Worm (Caenorhabditis elegans): Measurements from ENCODE around the gene mrps-21.

The mrps-21 gene

DNA sequence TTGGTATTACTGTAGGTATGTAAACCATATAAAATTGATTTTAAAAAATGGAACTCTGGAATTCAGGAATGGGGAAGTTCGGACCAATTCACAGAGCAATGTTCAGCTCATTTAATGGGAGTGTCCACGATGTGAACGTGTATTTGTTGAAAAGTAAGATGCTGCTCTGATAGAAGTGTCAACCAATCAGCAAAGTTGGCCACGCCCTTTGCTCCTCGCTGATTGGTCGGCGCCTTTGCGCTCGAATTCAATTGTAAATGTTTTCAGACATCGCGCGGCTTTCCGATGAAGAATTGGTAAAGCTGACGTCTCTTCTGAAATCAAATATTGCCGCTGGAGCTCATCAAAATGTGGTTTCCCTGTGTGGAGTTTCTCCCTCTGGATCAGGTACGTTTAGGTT is 23.8 kb upstream of the mrps-21 start:
- no peak for TF ChIP-seq snpc-4 (tag; optimal IDR thresholded peaks at IDR 0.05)
- no peak for TF ChIP-seq elt-3 (tag; optimal IDR thresholded peaks at IDR 0.05)
- no peak for TF ChIP-seq fos-1 (tag; optimal IDR thresholded peaks at IDR 0.05)
- no peak for TF ChIP-seq ceh-82 (tag; optimal IDR thresholded peaks at IDR 0.05)
- TF ChIP-seq lin-13 (GFP tag; optimal IDR thresholded peaks at IDR 0.05): no peak
- no peak for TF ChIP-seq ztf-4 (tag; optimal IDR thresholded peaks at IDR 0.05)
- no peak for TF ChIP-seq nhr-6 (tag; optimal IDR thresholded peaks at IDR 0.05)
- no peak for TF ChIP-seq R02D3.7 (tag; optimal IDR thresholded peaks at IDR 0.05)
- no peak for TF ChIP-seq unc-55 (GFP tag; optimal IDR thresholded peaks at IDR 0.05)
- no peak for TF ChIP-seq lsy-2 (tag; optimal IDR thresholded peaks at IDR 0.05)
- no peak for TF ChIP-seq mbf-1 (tag; optimal IDR thresholded peaks at IDR 0.05)
- TF ChIP-seq unc-39 (tag; optimal IDR thresholded peaks at IDR 0.05): no peak
- TF ChIP-seq unc-62 (GFP tag; optimal IDR thresholded peaks at IDR 0.05): no peak
- no peak for TF ChIP-seq dmd-4 (tag; optimal IDR thresholded peaks at IDR 0.05)
- no peak for TF ChIP-seq Y55F3AM.14 (GFP tag; optimal IDR thresholded peaks at IDR 0.05)
- TF ChIP-seq blmp-1 (tag; optimal IDR thresholded peaks at IDR 0.05; ENCODE audit: insufficient read depth): no peak
- no peak for TF ChIP-seq sem-4 (tag; optimal IDR thresholded peaks at IDR 0.05)
- no peak for TF ChIP-seq alr-1 (tag; optimal IDR thresholded peaks at IDR 0.05)
- no peak for TF ChIP-seq zag-1 (tag; optimal IDR thresholded peaks at IDR 0.05)

DNA sequence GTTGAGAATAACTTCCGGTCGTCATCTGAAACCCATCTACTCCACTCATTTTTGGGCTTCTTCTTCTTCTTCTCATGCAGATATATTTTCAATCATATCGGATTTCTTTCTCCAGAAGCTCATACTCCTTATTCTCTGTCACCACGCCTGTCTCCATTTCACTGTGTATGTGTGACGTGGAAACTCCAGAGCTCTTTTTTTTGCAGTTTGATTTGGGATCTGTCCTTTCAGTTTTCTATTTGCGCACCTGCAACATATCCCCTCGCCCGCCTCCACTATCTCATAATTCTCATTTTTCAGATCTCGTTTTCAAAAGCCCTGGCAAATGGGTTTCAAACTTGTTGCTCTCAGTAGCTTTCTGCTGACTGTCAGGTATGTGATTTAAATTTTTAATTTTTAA is 19.4 kb upstream of the mrps-21 start, which contains the start of gene kin-36:
Gene kin-36, plus strand, starts transcription at position 301 of the 400 bp plus-strand sequence.
- no peak for TF ChIP-seq gmeb-1 (tag; optimal IDR thresholded peaks at IDR 0.05)
- TF ChIP-seq mab-5 (tag; optimal IDR thresholded peaks at IDR 0.05): no peak
- TF ChIP-seq nhr-77 (tag; optimal IDR thresholded peaks at IDR 0.05): no peak
- TF ChIP-seq ZK546.5 (tag; optimal IDR thresholded peaks at IDR 0.05): no peak
- no peak for TF ChIP-seq nhr-237 (tag; optimal IDR thresholded peaks at IDR 0.05)
- no peak for TF ChIP-seq nhr-23 (tag; optimal IDR thresholded peaks at IDR 0.05)
- no peak for TF ChIP-seq ceh-16 (tag; optimal IDR thresholded peaks at IDR 0.05)
- no peak for TF ChIP-seq ztf-4 (tag; optimal IDR thresholded peaks at IDR 0.05)
- TF ChIP-seq ceh-82 (tag; optimal IDR thresholded peaks at IDR 0.05): no peak
- TF ChIP-seq sma-9 (GFP tag; optimal IDR thresholded peaks at IDR 0.05): no peak
- no peak for TF ChIP-seq sma-9 (tag; optimal IDR thresholded peaks at IDR 0.05)
- no peak for TF ChIP-seq sma-3 (GFP tag; optimal IDR thresholded peaks at IDR 0.05)
- TF ChIP-seq F13H6.1 (tag; optimal IDR thresholded peaks at IDR 0.05): no peak
- no peak for TF ChIP-seq ztf-11 (tag; optimal IDR thresholded peaks at IDR 0.05)
- TF ChIP-seq unc-39 (tag; optimal IDR thresholded peaks at IDR 0.05): no peak
- TF ChIP-seq mdl-1 (tag; optimal IDR thresholded peaks at IDR 0.05): no peak
- TF ChIP-seq nhr-25 (tag; optimal IDR thresholded peaks at IDR 0.05): no peak
- no peak for TF ChIP-seq nhr-129 (tag; optimal IDR thresholded peaks at IDR 0.05)
- no peak for TF ChIP-seq nhr-12 (tag; optimal IDR thresholded peaks at IDR 0.05)
- no peak for TF ChIP-seq ama-1 (optimal IDR thresholded peaks at IDR 0.05)

DNA sequence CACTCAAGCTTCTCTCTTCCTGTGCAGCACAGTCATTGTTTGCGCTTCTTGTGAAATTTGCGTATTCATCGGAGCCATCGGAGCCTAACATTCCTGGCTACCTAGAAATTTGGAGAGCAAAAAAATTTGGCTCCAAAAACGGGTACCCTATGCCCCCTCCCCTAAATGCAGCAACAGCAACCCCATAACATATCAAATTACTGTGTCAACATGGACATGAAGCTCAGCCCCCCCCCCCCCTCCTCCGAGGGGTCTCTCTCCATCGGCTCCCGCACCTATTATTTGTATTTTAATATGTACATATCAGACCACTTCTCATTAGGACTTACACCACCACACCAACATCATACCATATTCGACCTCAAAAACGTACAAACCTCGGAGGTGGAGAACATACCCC is 15.0 kb upstream of the mrps-21 start:
- TF ChIP-seq aly-2 (tag; optimal IDR thresholded peaks at IDR 0.05): no peak
- TF ChIP-seq mdl-1 (tag; optimal IDR thresholded peaks at IDR 0.05): no peak
- no peak for TF ChIP-seq crh-2 (tag; optimal IDR thresholded peaks at IDR 0.05)
- TF ChIP-seq ceh-82 (tag; optimal IDR thresholded peaks at IDR 0.05): no peak
- no peak for TF ChIP-seq gmeb-1 (tag; optimal IDR thresholded peaks at IDR 0.05)
- no peak for TF ChIP-seq unc-62 (GFP tag; optimal IDR thresholded peaks at IDR 0.05)
- TF ChIP-seq elt-3 (tag; optimal IDR thresholded peaks at IDR 0.05): no peak
- TF ChIP-seq nhr-77 (tag; optimal IDR thresholded peaks at IDR 0.05): no peak
- no peak for TF ChIP-seq dmd-4 (tag; optimal IDR thresholded peaks at IDR 0.05)
- no peak for TF ChIP-seq nhr-237 (tag; optimal IDR thresholded peaks at IDR 0.05)
- TF ChIP-seq lsy-2 (tag; optimal IDR thresholded peaks at IDR 0.05): no peak
- no peak for TF ChIP-seq ZK546.5 (tag; optimal IDR thresholded peaks at IDR 0.05)
- TF ChIP-seq nhr-11 (tag; optimal IDR thresholded peaks at IDR 0.05): no peak
- TF ChIP-seq ztf-11 (tag; optimal IDR thresholded peaks at IDR 0.05): no peak
- TF ChIP-seq R02D3.7 (tag; optimal IDR thresholded peaks at IDR 0.05): no peak
- TF ChIP-seq nhr-6 (tag; optimal IDR thresholded peaks at IDR 0.05): no peak
- no peak for TF ChIP-seq skn-1 (tag; optimal IDR thresholded peaks at IDR 0.05)
- TF ChIP-seq sma-9 (GFP tag; optimal IDR thresholded peaks at IDR 0.05): no peak
- no peak for TF ChIP-seq sma-9 (tag; optimal IDR thresholded peaks at IDR 0.05)
- no peak for TF ChIP-seq nhr-129 (tag; optimal IDR thresholded peaks at IDR 0.05)
- TF ChIP-seq nhr-12 (tag; optimal IDR thresholded peaks at IDR 0.05): no peak

Data from whole organism, L2 larva.